Worm (Caenorhabditis elegans): Measurements from ENCODE around the gene rad-51.

DNA sequence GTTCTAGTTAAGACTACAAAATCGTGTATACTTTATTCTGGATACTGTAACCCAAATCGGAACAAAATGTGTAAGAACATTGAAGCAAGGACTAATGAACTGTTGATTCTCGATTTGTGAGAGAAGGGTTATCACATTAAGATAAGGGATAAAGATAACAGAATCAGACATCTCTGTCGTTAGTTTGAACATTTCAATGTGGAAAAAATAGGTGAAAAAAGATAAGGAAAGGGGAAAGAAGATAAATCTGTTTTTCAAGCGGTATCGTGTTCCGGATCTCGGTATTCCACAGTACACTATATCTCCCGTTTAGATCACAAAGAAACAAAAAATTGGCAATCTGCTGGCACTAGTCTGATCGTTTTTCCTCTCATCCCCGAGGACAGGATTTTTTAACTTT is 23.0 kb downstream of the rad-51 start:
- TF ChIP-seq ztf-11 (tag; optimal IDR thresholded peaks at IDR 0.05) (no peak), unc-120 (tag; optimal IDR thresholded peaks at IDR 0.05; ENCODE audit: poor library complexity, severe bottlenecking) (no peak)
